Worm (Caenorhabditis elegans): ENCODE results near the gene rab-14.

rab-14 gene

ce11 chrX:15607498-15608019 is 1.1 kb upstream of the rab-14 start, which contains the start of gene nipi-3:
Gene nipi-3, plus strand, starts transcription at chrX:15607969.
- no peak for TF ChIP-seq mec-3 (tag; optimal IDR thresholded peaks at IDR 0.05; ENCODE audit: borderline replicate concordance)
- peak; percentile 8 for TF ChIP-seq ets-4 (tag; optimal IDR thresholded peaks at IDR 0.05)
- TF ChIP-seq sox-2 (GFP tag; IDR thresholded peaks at IDR 0.05), result no peak
- no peak for TF ChIP-seq fkh-10 (GFP tag; optimal IDR thresholded peaks at IDR 0.05)
- TF ChIP-seq nhr-232 (tag; optimal IDR thresholded peaks at IDR 0.05), result no peak
- TF ChIP-seq fax-1 (tag; optimal IDR thresholded peaks at IDR 0.05), result no peak
- no peak for TF ChIP-seq hlh-6 (tag; optimal IDR thresholded peaks at IDR 0.05)
- no peak for TF ChIP-seq tbx-2 (tag; optimal IDR thresholded peaks at IDR 0.05)
- TF ChIP-seq hlh-15 (tag; optimal IDR thresholded peaks at IDR 0.05), result no peak
- peak; percentile 54 for TF ChIP-seq elt-2 (tag; optimal IDR thresholded peaks at IDR 0.05)
- TF ChIP-seq ceh-19 (GFP tag; optimal IDR thresholded peaks at IDR 0.05), result no peak
- no peak for TF ChIP-seq pqm-1 (tag; optimal IDR thresholded peaks at IDR 0.05)
- no peak for TF ChIP-seq pha-2 (tag; optimal IDR thresholded peaks at IDR 0.05)
- no peak for TF ChIP-seq syd-9 (tag; optimal IDR thresholded peaks at IDR 0.05)
- TF ChIP-seq ref-2 (tag; optimal IDR thresholded peaks at IDR 0.05), result peak; percentile 19
- no peak for TF ChIP-seq ceh-9 (tag; optimal IDR thresholded peaks at IDR 0.05)
- peak; percentile 61 for TF ChIP-seq ceh-18 (tag; optimal IDR thresholded peaks at IDR 0.05)
- no peak for TF ChIP-seq unc-86 (tag; optimal IDR thresholded peaks at IDR 0.05)
- TF ChIP-seq hlh-30 (tag; optimal IDR thresholded peaks at IDR 0.05; ENCODE audit: insufficient read depth), result peak; percentile 89
- TF ChIP-seq sdc-2 (tag; optimal IDR thresholded peaks at IDR 0.05), result no peak
- TF ChIP-seq unc-55 (GFP tag; optimal IDR thresholded peaks at IDR 0.05), result peak; percentile 96
- no peak for TF ChIP-seq pha-4 (tag; optimal IDR thresholded peaks at IDR 0.05)
- TF ChIP-seq odd-2 (tag; optimal IDR thresholded peaks at IDR 0.05), result no peak
- peak; percentile 82 for TF ChIP-seq dve-1 (tag; optimal IDR thresholded peaks at IDR 0.05)
- peak; percentile 60 for TF ChIP-seq nfya-1 (tag; optimal IDR thresholded peaks at IDR 0.05)
- TF ChIP-seq T23F11.4 (GFP tag; optimal IDR thresholded peaks at IDR 0.05), result no peak
- TF ChIP-seq rnt-1 (tag; optimal IDR thresholded peaks at IDR 0.05), result no peak
- TF ChIP-seq ahr-1 (tag; optimal IDR thresholded peaks at IDR 0.05), result no peak
- no peak for TF ChIP-seq hlh-8 (tag; optimal IDR thresholded peaks at IDR 0.05)
- TF ChIP-seq hlh-13 (GFP tag; optimal IDR thresholded peaks at IDR 0.05), result no peak

- no peak for TF ChIP-seq pha-4 (tag; optimal IDR thresholded peaks at IDR 0.05)
- TF ChIP-seq rnt-1 (tag; optimal IDR thresholded peaks at IDR 0.05), result no peak
- TF ChIP-seq ref-2 (tag; optimal IDR thresholded peaks at IDR 0.05), result no peak
- TF ChIP-seq ceh-22 (tag; optimal IDR thresholded peaks at IDR 0.05), result no peak
- TF ChIP-seq hlh-30 (tag; optimal IDR thresholded peaks at IDR 0.05; ENCODE audit: insufficient read depth), result no peak
- TF ChIP-seq unc-55 (GFP tag; optimal IDR thresholded peaks at IDR 0.05), result no peak
These were observed 2.2 kb downstream of the rab-14 start for ce11 chrX:15604236-15604635.

- TF ChIP-seq ceh-30 (tag; optimal IDR thresholded peaks at IDR 0.05) (no peak), lin-11 (tag; optimal IDR thresholded peaks at IDR 0.05) (no peak), ceh-19 (GFP tag; optimal IDR thresholded peaks at IDR 0.05) (no peak), elt-2 (tag; optimal IDR thresholded peaks at IDR 0.05) (peak; percentile 51), pat-9 (tag; optimal IDR thresholded peaks at IDR 0.05) (peak; percentile 6), hlh-30 (tag; optimal IDR thresholded peaks at IDR 0.05; ENCODE audit: insufficient read depth) (peak; percentile 5), nfya-1 (tag; optimal IDR thresholded peaks at IDR 0.05) (no peak)
These were observed 5.8 kb downstream of the rab-14 start, which contains the start of gene ent-2 for ce11 chrX:15600512-15601117. Gene ent-2, plus strand, starts transcription at chrX:15601067.

- TF ChIP-seq fkh-10 (GFP tag; optimal IDR thresholded peaks at IDR 0.05) (no peak), dmd-4 (tag; optimal IDR thresholded peaks at IDR 0.05; ENCODE audit: borderline replicate concordance) (no peak)
These were observed 6.5 kb downstream of the rab-14 start for ce11 chrX:15599925-15600324.
